Worm (Caenorhabditis elegans) whole organism, L4 larva: ENCODE results near the gene C09G12.17.

Experiments
- F37D6.2 ChIP-seq: sonication (generic microtip); optimal IDR thresholded peaks from 2 replicates; lab custom pipeline; 2016; ENCODE audit warnings: mild to moderate bottlenecking, missing genetic modification characterization, missing compliant biosample characterization
- F49E8.2 ChIP-seq: sonication (generic microtip); optimal IDR thresholded peaks from 2 replicates; lab custom pipeline; 2016; ENCODE audit warnings: missing compliant biosample characterization, mild to moderate bottlenecking, missing genetic modification characterization, borderline replicate concordance
- Y5F2A.4 ChIP-seq: fragments of 200-800 bp; sonication (Bioruptor generic); optimal IDR thresholded peaks from 2 replicates; lab custom pipeline; 2018; ENCODE audit warnings: mild to moderate bottlenecking, missing genetic modification characterization, missing compliant biosample characterization
- ZK337.2 ChIP-seq: fragments of 200-800 bp; sonication (Bioruptor generic); IDR thresholded peaks from 2 replicates; pipeline ENCODE4 v1.3.6; 2022; ENCODE audit warnings: missing genetic modification reagents, missing genetic modification characterization, missing compliant biosample characterization
- aly-2 ChIP-seq: sonication (generic microtip); optimal IDR thresholded peaks from 2 replicates; lab custom pipeline; 2018; ENCODE audit warnings: missing biosample characterization, missing genetic modification characterization
- ama-1 ChIP-seq: fragments of 150-350 bp; optimal IDR thresholded peaks from 2 replicates; lab custom pipeline; 2014; ENCODE audit warnings: inconsistent platforms, mixed read lengths
- attf-4 ChIP-seq: sonication (generic microtip); optimal IDR thresholded peaks from 3 replicates; lab custom pipeline; 2017; ENCODE audit warnings: missing biosample characterization, missing genetic modification characterization
- ceh-28 ChIP-seq: fragments of 150-350 bp; optimal IDR thresholded peaks from 2 replicates; lab custom pipeline; 2014; ENCODE audit warnings: missing biosample characterization, missing genetic modification reagents, missing genetic modification characterization
- ceh-32 ChIP-seq: sonication (generic microtip); optimal IDR thresholded peaks from 2 replicates; lab custom pipeline; 2016; ENCODE audit warnings: mild to moderate bottlenecking, missing genetic modification characterization, missing compliant biosample characterization; ENCODE audit not compliant: poor library complexity
- ces-1 ChIP-seq: fragments of 150-350 bp; sonication (generic microtip); optimal IDR thresholded peaks from 4 replicates; lab custom pipeline; 2014; ENCODE audit warnings: missing biosample characterization, missing genetic modification reagents, missing genetic modification characterization
- ctbp-1 ChIP-seq: fragments of 200-800 bp; sonication (Bioruptor generic); IDR thresholded peaks from 2 replicates; pipeline ENCODE4 v1.3.6; 2022; ENCODE audit warnings: missing genetic modification reagents, missing genetic modification characterization, missing compliant biosample characterization
- dmd-6 ChIP-seq: fragments of 200-800 bp; sonication (Bioruptor generic); IDR thresholded peaks from 2 replicates; pipeline ENCODE4 v1.3.6; 2022; ENCODE audit warnings: missing genetic modification reagents, missing genetic modification characterization, missing compliant biosample characterization
- dmd-9 ChIP-seq: fragments of 200-800 bp; sonication (Bioruptor generic); IDR thresholded peaks from 2 replicates; pipeline ENCODE4 v1.3.6; 2022; ENCODE audit warnings: missing genetic modification reagents, missing genetic modification characterization, missing compliant biosample characterization
- dpl-1 ChIP-seq: fragments of 150-350 bp; optimal IDR thresholded peaks from 2 replicates; lab custom pipeline; 2014; ENCODE audit warnings: missing biosample characterization, missing genetic modification reagents, missing genetic modification characterization
- egl-27 ChIP-seq: sonication (generic microtip); optimal IDR thresholded peaks from 3 replicates; lab custom pipeline; 2017; ENCODE audit warnings: missing biosample characterization, missing genetic modification reagents, missing genetic modification characterization
- egl-43 ChIP-seq: fragments of 200-800 bp; sonication (Bioruptor generic); IDR thresholded peaks from 2 replicates; pipeline ENCODE4 v1.3.6; 2022; ENCODE audit warnings: missing genetic modification reagents, missing genetic modification characterization, missing compliant biosample characterization
- fkh-10 ChIP-seq: fragments of 150-350 bp; optimal IDR thresholded peaks from 2 replicates; lab custom pipeline; 2014; ENCODE audit warnings: missing biosample characterization, missing genetic modification reagents, missing genetic modification characterization
- fos-1 ChIP-seq: fragments of 150-350 bp; optimal IDR thresholded peaks from 2 replicates; lab custom pipeline; 2014; ENCODE audit warnings: missing biosample characterization, missing genetic modification characterization
- gei-8 ChIP-seq: fragments of 200-800 bp; sonication (Bioruptor generic); optimal IDR thresholded peaks from 2 replicates; lab custom pipeline; 2018; ENCODE audit warnings: mild to moderate bottlenecking, missing genetic modification characterization, missing compliant biosample characterization
- hlh-11 ChIP-seq: fragments of 200-800 bp; sonication (Bioruptor generic); optimal IDR thresholded peaks from 2 replicates; lab custom pipeline; 2018; ENCODE audit warnings: mild to moderate bottlenecking, missing genetic modification characterization, missing compliant biosample characterization
- hmg-1.1 ChIP-seq: fragments of 200-800 bp; sonication (Bioruptor generic); IDR thresholded peaks from 2 replicates; pipeline ENCODE4 v1.3.6; 2022; ENCODE audit warnings: missing genetic modification reagents, missing genetic modification characterization, missing compliant biosample characterization
- jun-1 ChIP-seq: fragments of 150-350 bp; optimal IDR thresholded peaks from 2 replicates; lab custom pipeline; 2014; ENCODE audit warnings: missing biosample characterization, missing genetic modification reagents, missing genetic modification characterization
- lim-7 ChIP-seq: fragments of 200-800 bp; sonication (Bioruptor generic); IDR thresholded peaks from 2 replicates; pipeline ENCODE4 v1.3.6; 2022; ENCODE audit warnings: missing genetic modification characterization, missing compliant biosample characterization
- lin-1 ChIP-seq: fragments of 200-800 bp; sonication (Bioruptor generic); IDR thresholded peaks from 2 replicates; pipeline ENCODE4 v1.3.6; 2022; ENCODE audit warnings: missing genetic modification reagents, missing genetic modification characterization, missing compliant biosample characterization
- lin-29 ChIP-seq: fragments of 200-800 bp; sonication (Bioruptor generic); IDR thresholded peaks from 2 replicates; pipeline ENCODE4 v1.3.6; 2022; ENCODE audit warnings: missing genetic modification reagents, missing genetic modification characterization, missing compliant biosample characterization
- lsy-2 ChIP-seq, 2 experiments: fragments of 150-350 bp in 1 of 2; sonication (generic microtip) in 1 of 2; optimal IDR thresholded peaks; 2 replicates each; lab custom pipeline; 2014 to 2017; ENCODE audit warnings: missing biosample characterization in 2 of 2, missing genetic modification characterization in 2 of 2
- mdt-29 ChIP-seq: fragments of 200-800 bp; sonication (Bioruptor generic); IDR thresholded peaks from 2 replicates; pipeline ENCODE4 v1.3.6; 2022; ENCODE audit warnings: missing genetic modification reagents, missing genetic modification characterization, missing compliant biosample characterization
- mep-1 ChIP-seq: fragments of 150-350 bp; sonication (generic microtip); optimal IDR thresholded peaks from 3 replicates; lab custom pipeline; 2014; ENCODE audit warnings: missing biosample characterization, missing genetic modification characterization
- mes-2 ChIP-seq: sonication (generic microtip); optimal IDR thresholded peaks from 2 replicates; lab custom pipeline; 2016; ENCODE audit warnings: missing genotype, mild to moderate bottlenecking, missing genetic modification characterization, missing compliant biosample characterization; ENCODE audit not compliant: poor library complexity, severe bottlenecking
- nhr-10 ChIP-seq: fragments of 150-350 bp; optimal IDR thresholded peaks from 2 replicates; lab custom pipeline; 2014; ENCODE audit warnings: missing biosample characterization, missing genetic modification characterization
- nhr-28 ChIP-seq: fragments of 150-350 bp; optimal IDR thresholded peaks from 2 replicates; lab custom pipeline; 2014; ENCODE audit warnings: missing biosample characterization, missing genetic modification characterization
- nhr-48 ChIP-seq: sonication (generic microtip); optimal IDR thresholded peaks from 2 replicates; lab custom pipeline; 2016; ENCODE audit warnings: mild to moderate bottlenecking, missing genetic modification characterization, missing compliant biosample characterization
- pha-4 ChIP-seq, 2 experiments: fragments of 150-350 bp in 1 of 2; fragments of 200-800 bp in 1 of 2; sonication (Bioruptor generic) in 1 of 2; IDR thresholded peaks in 1 of 2; optimal IDR thresholded peaks in 1 of 2; 2 replicates each; pipeline versions ENCODE4 v1.3.6 to Lab custom; 2014 to 2022; ENCODE audit warnings: missing genetic modification characterization in 2 of 2, missing genetic modification reagents in 2 of 2, missing biosample characterization in 1 of 2, missing compliant biosample characterization in 1 of 2
- php-3 ChIP-seq: fragments of 200-800 bp; sonication (Bioruptor generic); IDR thresholded peaks from 2 replicates; pipeline ENCODE4 v1.3.6; 2022; ENCODE audit warnings: missing genetic modification reagents, missing genetic modification characterization, missing compliant biosample characterization
- saeg-2 ChIP-seq: fragments of 200-800 bp; sonication (Bioruptor generic); IDR thresholded peaks from 2 replicates; pipeline ENCODE4 v1.3.6; 2022; ENCODE audit warnings: missing genetic modification reagents, missing genetic modification characterization, missing compliant biosample characterization
- set-16 ChIP-seq: fragments of 200-800 bp; sonication (Bioruptor generic); IDR thresholded peaks from 2 replicates; pipeline ENCODE4 v1.3.6; 2022; ENCODE audit warnings: missing genetic modification reagents, missing genetic modification characterization, missing compliant biosample characterization
- spr-3 ChIP-seq: fragments of 200-800 bp; sonication (Bioruptor generic); optimal IDR thresholded peaks from 2 replicates; lab custom pipeline; 2018; ENCODE audit warnings: mild to moderate bottlenecking, missing genetic modification characterization, missing compliant biosample characterization
- tag-97 ChIP-seq: fragments of 200-800 bp; sonication (Bioruptor generic); IDR thresholded peaks from 2 replicates; pipeline ENCODE4 v1.3.6; 2022; ENCODE audit warnings: missing genetic modification characterization, missing compliant biosample characterization
- unc-62 ChIP-seq, 3 experiments: fragments of 150-350 bp in 1 of 3; sonication (generic microtip); optimal IDR thresholded peaks in 2 of 3; peaks in 1 of 3; 1 replicate in 1 of 3; 2 replicates in 2 of 3; lab custom pipeline; 2014 to 2017; ENCODE audit warnings: missing biosample characterization in 3 of 3, missing genetic modification characterization in 3 of 3, missing genetic modification reagents in 3 of 3, missing genotype in 1 of 3
- vab-7 ChIP-seq: fragments of 200-800 bp; sonication (Bioruptor generic); IDR thresholded peaks from 2 replicates; pipeline ENCODE4 v1.3.6; 2022; ENCODE audit warnings: missing genetic modification reagents, missing genetic modification characterization, missing compliant biosample characterization
- zfp-3 ChIP-seq: fragments of 200-800 bp; sonication (Bioruptor generic); conservative IDR thresholded peaks from 2 replicates; pipeline ENCODE4 v1.3.6; 2022; ENCODE audit warnings: missing genetic modification reagents, missing genetic modification characterization, missing compliant biosample characterization
- zip-11 ChIP-seq: fragments of 200-800 bp; sonication (Bioruptor generic); IDR thresholded peaks from 2 replicates; pipeline ENCODE4 v1.3.6; 2022; ENCODE audit warnings: missing genetic modification characterization, missing compliant biosample characterization

The C09G12.17 gene

DNA sequence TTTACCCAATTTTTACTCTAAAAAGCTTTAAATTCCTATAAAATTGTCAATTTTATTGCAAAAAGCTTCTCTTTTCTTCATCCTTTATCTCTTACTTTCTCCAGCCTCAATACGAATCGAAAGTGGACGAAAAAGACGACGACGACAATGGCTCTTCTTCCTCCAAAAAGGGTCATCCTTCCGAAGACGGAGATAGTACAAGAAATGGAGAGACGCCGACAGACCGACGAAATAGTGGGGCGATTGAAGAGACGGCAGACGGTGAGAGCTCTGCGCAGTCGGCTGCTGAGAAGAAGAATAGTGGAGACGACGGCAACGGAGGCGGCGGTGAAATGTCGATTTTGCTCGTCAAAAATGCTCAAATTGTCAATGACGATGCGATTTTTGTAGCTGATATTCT lies 23.1 kb upstream of the C09G12.17 start (continued):
- TF ChIP-seq mes-2 (tag; lab: Kevin White, UChicago) (peak; percentile 43), aly-2 (no peak), mep-1 (tag; lab: Kevin White, UChicago) (no peak), saeg-2 (GFP tag; lab: Robert Waterston, UW) (no peak), hlh-11 (peak; percentile 26), lsy-2 (tag; optimal IDR thresholded peaks at IDR 0.05; lab: Kevin White, UChicago) (peak in 1 of 2 experiments; percentile 49), spr-3 (GFP tag; lab: Kevin White, UChicago) (no peak), lin-1 (0 out of 2 replicates have a peak, but pooled peaks have one; percentile 12), zfp-3 (GFP tag; lab: Robert Waterston, UW) (no peak), zip-11 (GFP tag; lab: Robert Waterston, UW) (no peak), dpl-1 (GFP tag; lab: Kevin White, UChicago) (peak; percentile 17), php-3 (no peak), ZK337.2 (no peak), jun-1 (tag; lab: Kevin White, UChicago) (no peak), ceh-28 (no peak), fkh-10 (GFP tag; lab: Kevin White, UChicago) (peak; percentile 33), ces-1 (no peak), vab-7 (no peak), attf-4 (no peak), egl-43 (GFP tag; lab: Robert Waterston, UW) (no peak), mdt-29 (GFP tag; lab: Robert Waterston, UW) (no peak), egl-27 (tag; lab: Kevin White, UChicago) (no peak), gei-8 (no peak), hmg-1.1 (peak; percentile 72), nhr-28 (tag; lab: Kevin White, UChicago) (no peak), nhr-48 (tag; lab: Kevin White, UChicago) (no peak), ceh-32 (tag; lab: Kevin White, UChicago) (no peak), dmd-6 (GFP tag; lab: Robert Waterston, UW) (no peak), F49E8.2 (tag; lab: Kevin White, UChicago) (no peak), lim-7 (no peak), nhr-10 (no peak), fos-1 (no peak), dmd-9 (GFP tag; lab: Robert Waterston, UW) (no peak), ama-1 (no peak), pha-4 (GFP tag; IDR thresholded peaks at IDR 0.05; lab: Robert Waterston, UW) (no peak), pha-4 (tag; optimal IDR thresholded peaks at IDR 0.05; lab: Kevin White, UChicago) (no peak), set-16 (0 out of 2 replicates have a peak, but pooled peaks have one; percentile 40)

- TF ChIP-seq F37D6.2 (tag; lab: Kevin White, UChicago) (no peak), F49E8.2 (tag; lab: Kevin White, UChicago) (peak; percentile 3), lsy-2 (tag; optimal IDR thresholded peaks at IDR 0.05; lab: Kevin White, UChicago) (peak in 1 of 2 experiments; percentile 13)
Measured at ce11 chrIV:3517582-3517981, 21.3 kb upstream of the C09G12.17 start.

- TF ChIP-seq hmg-1.1 (no peak), php-3 (no peak), ctbp-1 (GFP tag; lab: Robert Waterston, UW) (no peak), unc-62 (GFP tag; optimal IDR thresholded peaks at IDR 0.05 in 1 of 2; lab: Kevin White, UChicago) (peak in 1 of 2 experiments; percentile 11), unc-62 (tag; optimal IDR thresholded peaks at IDR 0.05; lab: Kevin White, UChicago) (no peak), tag-97 (GFP tag; lab: Robert Waterston, UW) (no peak), lin-29 (GFP tag; lab: Robert Waterston, UW) (no peak), Y5F2A.4 (GFP tag; lab: Kevin White, UChicago) (no peak)
- TF ChIP-seq, all 104 proteins: peak for 1
Measured at ce11 chrIV:3516586-3516985, 20.3 kb upstream of the C09G12.17 start, which contains the start of gene unc-33. TSS of gene unc-33 (plus strand) at chrIV:3516886.
